Fruit fly (Drosophila melanogaster) whole organism, prepupa: Measurements from ENCODE around the gene Pisd.
A peak's percentile ranks its signal among the peaks of the same experiment; 100 is the strongest.

Experiments used
- Blimp-1 ChIP-seq: fragments of 200-800 bp; sonication (Bioruptor generic); optimal IDR thresholded peaks from 3 replicates; lab custom pipeline; 2017; ENCODE audit warnings: missing biosample characterization, missing genetic modification characterization, mild to moderate bottlenecking, moderate library complexity, missing genetic modification reagents
- CG10631 ChIP-seq: fragments of 200-800 bp; sonication (Bioruptor generic); optimal IDR thresholded peaks from 2 replicates; lab custom pipeline; 2016; ENCODE audit warnings: missing biosample characterization, missing genetic modification characterization
- CG10669 ChIP-seq: fragments of 200-800 bp; sonication (Bioruptor generic); optimal IDR thresholded peaks from 3 replicates; lab custom pipeline; 2018; ENCODE audit warnings: missing biosample characterization, mild to moderate bottlenecking, missing genetic modification characterization, moderate library complexity
- CG11294 ChIP-seq: fragments of 200-800 bp; sonication (Bioruptor generic); IDR thresholded peaks from 2 replicates; pipeline ENCODE4 v1.3.6; 2022; ENCODE audit warnings: missing biosample characterization, missing genetic modification characterization
- CG11762 ChIP-seq: fragments of 200-800 bp; sonication (Bioruptor generic); optimal IDR thresholded peaks from 3 replicates; lab custom pipeline; 2016; ENCODE audit warnings: missing biosample characterization, missing genetic modification characterization; ENCODE audit not compliant: insufficient read depth
- CG11902 ChIP-seq: fragments of 200-800 bp; sonication (Bioruptor generic); optimal IDR thresholded peaks from 3 replicates; lab custom pipeline; 2016; ENCODE audit warnings: missing biosample characterization, missing genetic modification characterization
- CG15336 ChIP-seq: fragments of 200-800 bp; sonication (Bioruptor generic); IDR thresholded peaks from 2 replicates; pipeline ENCODE4 v1.3.6; 2022; ENCODE audit warnings: missing biosample characterization, missing genetic modification characterization
- CG1621 ChIP-seq: fragments of 200-800 bp; sonication (Bioruptor generic); optimal IDR thresholded peaks from 3 replicates; lab custom pipeline; 2018; ENCODE audit warnings: missing biosample characterization, mild to moderate bottlenecking, missing genetic modification characterization
- CG16779 ChIP-seq: fragments of 200-800 bp; sonication (Bioruptor generic); optimal IDR thresholded peaks from 3 replicates; lab custom pipeline; 2017; ENCODE audit warnings: missing biosample characterization, mild to moderate bottlenecking, missing genetic modification characterization
- CG3032 ChIP-seq: fragments of 200-800 bp; optimal IDR thresholded peaks from 2 replicates; lab custom pipeline; 2019; ENCODE audit warnings: missing biosample characterization, mild to moderate bottlenecking, missing genetic modification characterization, moderate library complexity
- CG31627 ChIP-seq: fragments of 200-800 bp; sonication (Bioruptor generic); optimal IDR thresholded peaks from 3 replicates; lab custom pipeline; 2016; ENCODE audit warnings: missing biosample characterization, missing genetic modification characterization
- CG34406 ChIP-seq: fragments of 200-800 bp; sonication (Bioruptor generic); optimal IDR thresholded peaks from 3 replicates; lab custom pipeline; 2016; ENCODE audit warnings: missing biosample characterization, missing genetic modification characterization
- CG3919 ChIP-seq: fragments of 200-800 bp; sonication (Bioruptor generic); optimal IDR thresholded peaks from 3 replicates; lab custom pipeline; 2016; ENCODE audit warnings: missing biosample characterization, missing genetic modification characterization
- CG6163 ChIP-seq: fragments of 200-800 bp; sonication (Bioruptor generic); IDR thresholded peaks from 3 replicates; pipeline ENCODE4 v1.3.6; 2022; ENCODE audit warnings: missing biosample characterization, missing genetic modification characterization
- CG6792 ChIP-seq: fragments of 200-800 bp; sonication (Bioruptor generic); optimal IDR thresholded peaks from 3 replicates; lab custom pipeline; 2016; ENCODE audit warnings: missing biosample characterization, missing genetic modification characterization
- CG6808 ChIP-seq: fragments of 200-800 bp; sonication (Bioruptor generic); optimal IDR thresholded peaks from 3 replicates; lab custom pipeline; 2017; ENCODE audit warnings: missing biosample characterization, missing genetic modification characterization, mild to moderate bottlenecking, moderate library complexity, missing genetic modification reagents
- CG6854 ChIP-seq: fragments of 200-800 bp; sonication (Bioruptor generic); optimal IDR thresholded peaks from 2 replicates; lab custom pipeline; 2017; ENCODE audit warnings: missing biosample characterization, mild to moderate bottlenecking, missing genetic modification characterization
- CG7368 ChIP-seq: fragments of 200-800 bp; sonication (Bioruptor generic); optimal IDR thresholded peaks from 3 replicates; lab custom pipeline; 2016; ENCODE audit warnings: missing biosample characterization, missing genetic modification characterization
- CG8319 ChIP-seq: fragments of 200-800 bp; sonication (Bioruptor generic); optimal IDR thresholded peaks from 3 replicates; lab custom pipeline; 2016; ENCODE audit warnings: missing biosample characterization, missing genetic modification characterization
- CG9139 ChIP-seq: fragments of 200-800 bp; sonication (Bioruptor generic); optimal IDR thresholded peaks from 3 replicates; lab custom pipeline; 2017; ENCODE audit warnings: missing biosample characterization, mild to moderate bottlenecking, missing genetic modification characterization
- Eip75B ChIP-seq: fragments of 200-800 bp; sonication (Bioruptor generic); optimal IDR thresholded peaks from 3 replicates; lab custom pipeline; 2016; ENCODE audit warnings: missing biosample characterization, missing genetic modification characterization
- Eip93F ChIP-seq: fragments of 200-800 bp; sonication (Bioruptor generic); optimal IDR thresholded peaks from 2 replicates; lab custom pipeline; 2016; ENCODE audit warnings: missing biosample characterization, mild to moderate bottlenecking, missing genetic modification characterization
- Ets96B ChIP-seq: fragments of 200-800 bp; optimal IDR thresholded peaks from 2 replicates; lab custom pipeline; 2019; ENCODE audit warnings: missing biosample characterization, mild to moderate bottlenecking, missing genetic modification characterization, moderate library complexity
- Hr38 ChIP-seq: sonication (Bioruptor generic); optimal IDR thresholded peaks from 2 replicates; lab custom pipeline; 2016; ENCODE audit warnings: missing biosample characterization, missing genetic modification characterization
- Hr39 ChIP-seq: fragments of 200-800 bp; sonication (Bioruptor generic); optimal IDR thresholded peaks from 2 replicates; lab custom pipeline; 2016; ENCODE audit warnings: missing biosample characterization, missing genetic modification characterization
- Hr4 ChIP-seq: fragments of 200-800 bp; sonication (Bioruptor generic); optimal IDR thresholded peaks from 3 replicates; lab custom pipeline; 2016; ENCODE audit warnings: missing biosample characterization, missing genetic modification characterization
- OdsH ChIP-seq: fragments of 200-800 bp; sonication (Bioruptor generic); optimal IDR thresholded peaks from 3 replicates; lab custom pipeline; 2016; ENCODE audit warnings: missing biosample characterization, missing genetic modification characterization
- Smox ChIP-seq: fragments of 200-800 bp; sonication (Bioruptor generic); optimal IDR thresholded peaks from 3 replicates; lab custom pipeline; 2016; ENCODE audit warnings: missing biosample characterization, missing genetic modification characterization
- Sox15 ChIP-seq: fragments of 200-800 bp; sonication (Bioruptor generic); optimal IDR thresholded peaks from 3 replicates; lab custom pipeline; 2016; ENCODE audit warnings: missing biosample characterization, missing genetic modification characterization
- achi ChIP-seq: fragments of 200-800 bp; sonication (Bioruptor generic); optimal IDR thresholded peaks from 3 replicates; lab custom pipeline; 2016; ENCODE audit warnings: missing biosample characterization, missing genetic modification characterization
- acj6 ChIP-seq: fragments of 200-800 bp; sonication (Bioruptor generic); optimal IDR thresholded peaks from 3 replicates; lab custom pipeline; 2016; ENCODE audit warnings: missing biosample characterization, missing genetic modification characterization
- dac ChIP-seq: fragments of 200-800 bp; sonication (Bioruptor generic); optimal IDR thresholded peaks from 2 replicates; lab custom pipeline; 2017; ENCODE audit warnings: missing biosample characterization, mild to moderate bottlenecking, missing genetic modification characterization
- dsx ChIP-seq: fragments of 200-800 bp; optimal IDR thresholded peaks from 3 replicates; lab custom pipeline; 2019; ENCODE audit warnings: missing biosample characterization, mild to moderate bottlenecking, missing genetic modification characterization, moderate library complexity; ENCODE audit not compliant: poor library complexity, severe bottlenecking
- eg ChIP-seq: fragments of 200-800 bp; sonication (Bioruptor generic); IDR thresholded peaks from 3 replicates; pipeline ENCODE4 v1.3.6; 2022; ENCODE audit warnings: missing biosample characterization, missing genetic modification characterization
- esn ChIP-seq: fragments of 200-800 bp; sonication (Bioruptor generic); optimal IDR thresholded peaks from 2 replicates; lab custom pipeline; 2016; ENCODE audit warnings: missing biosample characterization, mild to moderate bottlenecking, missing genetic modification characterization, moderate library complexity
- fd59A ChIP-seq: fragments of 200-800 bp; sonication (Bioruptor generic); optimal IDR thresholded peaks from 2 replicates; lab custom pipeline; 2017; ENCODE audit warnings: missing biosample characterization, mild to moderate bottlenecking, missing genetic modification characterization, missing genetic modification reagents
- fd85E ChIP-seq: fragments of 200-800 bp; sonication (Bioruptor generic); optimal IDR thresholded peaks from 3 replicates; lab custom pipeline; 2016; ENCODE audit warnings: missing biosample characterization, missing genetic modification characterization
- fkh ChIP-seq: fragments of 200-800 bp; sonication (Bioruptor generic); optimal IDR thresholded peaks from 3 replicates; lab custom pipeline; 2017; ENCODE audit warnings: missing biosample characterization, mild to moderate bottlenecking, missing genetic modification characterization, moderate library complexity
- pdm3 ChIP-seq: fragments of 200-800 bp; sonication (Bioruptor generic); optimal IDR thresholded peaks from 3 replicates; lab custom pipeline; 2016; ENCODE audit warnings: missing biosample characterization, missing genetic modification characterization
- salr ChIP-seq, 2 experiments: fragments of 200-800 bp; sonication (Bioruptor generic); optimal IDR thresholded peaks; 3 replicates each; lab custom pipeline; 2016 to 2018; ENCODE audit warnings: missing biosample characterization in 2 of 2, missing genetic modification characterization in 2 of 2, mild to moderate bottlenecking in 1 of 2
- spab ChIP-seq: fragments of 200-800 bp; sonication (Bioruptor generic); optimal IDR thresholded peaks from 2 replicates; lab custom pipeline; 2017; ENCODE audit warnings: missing biosample characterization, mild to moderate bottlenecking, missing genetic modification characterization, missing genetic modification reagents
- svp ChIP-seq: fragments of 200-800 bp; sonication (Bioruptor generic); peaks from one replicate; lab custom pipeline; 2016; ENCODE audit warnings: missing biosample characterization, missing genetic modification characterization
- topi ChIP-seq: fragments of 200-800 bp; sonication (Bioruptor generic); optimal IDR thresholded peaks from 3 replicates; lab custom pipeline; 2016; ENCODE audit warnings: missing biosample characterization, missing genetic modification characterization
- vri ChIP-seq: fragments of 200-800 bp; sonication (Bioruptor generic); optimal IDR thresholded peaks from 3 replicates; lab custom pipeline; 2016; ENCODE audit warnings: missing biosample characterization, mild to moderate bottlenecking, missing genetic modification characterization

Gene Pisd

dm6 chr3R:24037538-24038265 lies 12.9 kb upstream of the Pisd start, which contains the start of gene spas (continued):
- TF ChIP-seq Hr4 (GFP tag; lab: Kevin White, UChicago) (peak; percentile 80), CG8319 (GFP tag; lab: Kevin White, UChicago) (peak; percentile 48), Hr38 (GFP tag; lab: Kevin White, UChicago) (no peak), Eip93F (no peak), fkh (GFP tag; lab: Kevin White, UChicago) (peak; percentile 40), OdsH (GFP tag; lab: Kevin White, UChicago) (peak; percentile 69), dac (GFP tag; lab: Kevin White, UChicago) (peak; percentile 46), achi (GFP tag; lab: Kevin White, UChicago) (peak; percentile 75), svp (GFP tag; lab: Kevin White, UChicago) (peak; percentile 92), esn (GFP tag; lab: Kevin White, UChicago) (peak; percentile 75), Hr39 (GFP tag; lab: Kevin White, UChicago) (peak; percentile 86), Blimp-1 (GFP tag; lab: Kevin White, UChicago) (no peak), CG6163 (GFP tag; lab: Robert Waterston, UW) (peak; percentile 70), CG1621 (peak; percentile 54), CG6792 (GFP tag; lab: Kevin White, UChicago) (peak; percentile 50), CG11762 (GFP tag; lab: Kevin White, UChicago) (no peak), Ets96B (tag; lab: Kevin White, UChicago) (peak; percentile 46), CG6854 (GFP tag; lab: Kevin White, UChicago) (no peak), eg (peak; percentile 78), CG31627 (peak; percentile 82), CG10631 (peak; percentile 85), CG11902 (peak; percentile 74), salr (GFP tag; optimal IDR thresholded peaks at IDR 0.05; lab: Kevin White, UChicago) (peak in 1 of 2 experiments; percentile 46), Smox (no peak), CG34406 (GFP tag; lab: Kevin White, UChicago) (peak; percentile 62), CG3032 (tag; lab: Kevin White, UChicago) (peak; percentile 61), CG3919 (GFP tag; lab: Kevin White, UChicago) (peak; percentile 58), Sox15 (GFP tag; lab: Kevin White, UChicago) (peak; percentile 64), dsx (peak; percentile 15), vri (GFP tag; lab: Kevin White, UChicago) (peak; percentile 30), fd85E (GFP tag; lab: Kevin White, UChicago) (no peak), acj6 (GFP tag; lab: Kevin White, UChicago) (peak; percentile 71), CG15336 (GFP tag; lab: Robert Waterston, UW) (peak; percentile 46; the same call in 1 of the 2 replicates)

DNA sequence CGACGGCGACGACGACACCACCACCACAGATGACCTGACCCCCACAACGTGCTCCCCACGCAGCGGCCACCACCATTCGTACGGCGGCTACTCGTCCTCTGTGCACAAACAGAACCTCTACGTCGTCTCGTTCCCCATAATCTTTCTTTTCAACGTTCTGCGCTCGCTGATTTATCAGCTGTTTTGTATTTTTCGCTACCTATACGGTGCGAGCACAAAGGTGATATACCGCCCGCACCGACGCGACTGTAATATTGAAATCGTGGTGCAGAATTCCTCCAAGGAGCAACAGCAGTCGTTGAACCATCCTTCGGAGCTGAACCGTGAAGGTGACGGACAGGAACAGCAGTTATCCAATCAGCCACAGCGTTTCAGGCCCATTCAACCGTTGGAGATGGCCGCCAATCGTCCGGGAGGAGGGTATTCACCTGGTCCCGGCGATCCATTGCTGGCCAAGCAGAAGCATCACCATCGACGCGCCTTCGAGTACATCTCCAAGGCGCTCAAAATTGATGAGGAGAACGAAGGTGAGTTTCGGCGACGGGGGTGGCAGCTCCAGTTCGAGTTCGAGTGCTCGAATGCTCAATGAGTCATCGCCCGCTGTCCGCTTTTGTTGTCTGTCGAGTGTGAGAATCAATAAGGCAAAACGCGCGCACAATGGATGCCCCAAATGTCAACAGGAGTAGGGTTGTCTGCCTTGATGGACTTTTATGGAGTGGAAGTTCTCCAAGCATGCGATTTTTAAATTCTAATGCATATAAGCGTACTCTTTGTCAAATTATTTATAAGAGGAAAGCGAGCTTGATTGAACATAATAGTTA lies 11.6 kb upstream of the Pisd start, which contains the start of gene Miro:
Gene Miro, minus strand, starts transcription at position 112 of the 821 bp plus-strand sequence.
- TF ChIP-seq dac (GFP tag; lab: Kevin White, UChicago) (no peak), CG6163 (GFP tag; lab: Robert Waterston, UW) (peak; percentile 46; the same call in 2 of the 3 replicates), Hr39 (GFP tag; lab: Kevin White, UChicago) (no peak), OdsH (GFP tag; lab: Kevin White, UChicago) (no peak), topi (GFP tag; lab: Kevin White, UChicago) (no peak), Smox (no peak), Blimp-1 (GFP tag; lab: Kevin White, UChicago) (no peak), CG3919 (GFP tag; lab: Kevin White, UChicago) (peak; percentile 9), CG34406 (GFP tag; lab: Kevin White, UChicago) (peak; percentile 14), vri (GFP tag; lab: Kevin White, UChicago) (peak; percentile 34), CG1621 (no peak), CG16779 (tag; lab: Kevin White, UChicago) (no peak), pdm3 (GFP tag; lab: Kevin White, UChicago) (peak; percentile 22), Eip93F (no peak), CG10669 (GFP tag; lab: Kevin White, UChicago) (no peak), CG7368 (GFP tag; lab: Kevin White, UChicago) (no peak), svp (GFP tag; lab: Kevin White, UChicago) (peak; percentile 78), CG8319 (GFP tag; lab: Kevin White, UChicago) (no peak), CG9139 (GFP tag; lab: Kevin White, UChicago) (no peak), spab (GFP tag; lab: Kevin White, UChicago) (no peak), fd85E (GFP tag; lab: Kevin White, UChicago) (no peak), CG15336 (GFP tag; lab: Robert Waterston, UW) (no peak), Eip75B (GFP tag; lab: Kevin White, UChicago) (no peak), eg (0 out of 3 replicates have a peak, but pooled peaks have one; percentile 11), Ets96B (tag; lab: Kevin White, UChicago) (no peak), CG6808 (GFP tag; lab: Kevin White, UChicago) (peak; percentile 25), CG11294 (no peak), CG10631 (no peak), fd59A (GFP tag; lab: Kevin White, UChicago) (no peak), Hr4 (GFP tag; lab: Kevin White, UChicago) (no peak)
